Worm (Caenorhabditis elegans): Measurements from ENCODE around the gene ltd-1.

ltd-1 gene

DNA sequence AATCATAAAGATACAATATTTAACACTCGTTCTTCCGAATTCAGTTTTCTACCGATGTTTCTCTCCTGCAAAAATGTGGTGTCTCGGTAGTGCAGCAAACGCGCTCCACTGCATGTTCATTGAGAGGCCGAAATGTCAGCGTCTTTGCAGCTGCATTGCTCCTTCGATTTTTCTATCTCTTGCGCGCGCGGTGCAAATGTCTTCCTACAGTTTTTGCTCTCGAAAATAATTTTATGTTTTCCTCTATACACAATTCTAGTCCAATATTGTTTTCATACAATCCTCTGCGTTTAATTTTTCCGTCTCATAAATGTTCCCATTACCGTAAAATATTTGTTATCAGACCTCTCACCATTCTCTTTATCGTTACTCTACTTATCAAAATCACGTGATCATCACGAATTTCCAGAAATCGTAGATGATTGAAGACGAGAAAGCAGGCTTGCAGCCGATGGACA lies 30.2 kb downstream of the ltd-1 start, which contains the start of gene ufd-2 (continued):
- TF ChIP-seq unc-130 (GFP tag; optimal IDR thresholded peaks at IDR 0.05) (peak; percentile 77), F26F4.8 (GFP tag; conservative IDR thresholded peaks at IDR 0.05) (no peak), F37D6.2 (tag; optimal IDR thresholded peaks at IDR 0.05) (peak; percentile 23), pha-4 (GFP tag; IDR thresholded peaks at IDR 0.05) (peak; percentile 50; the same call in 1 of the 2 replicates), pha-4 (tag; optimal IDR thresholded peaks at IDR 0.05) (peak; percentile 57), aha-1 (tag) (peak; percentile 2), mes-2 (tag; optimal IDR thresholded peaks at IDR 0.05; ENCODE audit: poor library complexity, severe bottlenecking) (peak; percentile 94), hlh-11 (tag; optimal IDR thresholded peaks at IDR 0.05) (peak; percentile 47), dve-1 (tag; optimal IDR thresholded peaks at IDR 0.05; ENCODE audit: insufficient read depth) (peak; percentile 45), fos-1 (tag; optimal IDR thresholded peaks at IDR 0.05) (no peak), F49E8.2 (tag; optimal IDR thresholded peaks at IDR 0.05; ENCODE audit: borderline replicate concordance) (no peak), ces-1 (GFP tag; optimal IDR thresholded peaks at IDR 0.05) (no peak), T20F7.1 (GFP tag; optimal IDR thresholded peaks at IDR 0.05) (peak; percentile 80), rbr-2 (tag; optimal IDR thresholded peaks at IDR 0.05) (peak; percentile 64), pqm-1 (tag; optimal IDR thresholded peaks at IDR 0.05) (peak; percentile 45), nhr-25 (tag; optimal IDR thresholded peaks at IDR 0.05; ENCODE audit: borderline replicate concordance, insufficient read depth) (peak; percentile 31), lsy-2 (tag; optimal IDR thresholded peaks at IDR 0.05) (peak; percentile 10 to 76), hlh-30 (tag; optimal IDR thresholded peaks at IDR 0.05; ENCODE audit: insufficient read depth) (peak; percentile 24), Y105C5A.15 (GFP tag; IDR thresholded peaks at IDR 0.05) (no peak), daf-16 (GFP tag; optimal IDR thresholded peaks at IDR 0.05) (no peak), daf-16 (tag; optimal IDR thresholded peaks at IDR 0.05) (peak; percentile 64)

DNA sequence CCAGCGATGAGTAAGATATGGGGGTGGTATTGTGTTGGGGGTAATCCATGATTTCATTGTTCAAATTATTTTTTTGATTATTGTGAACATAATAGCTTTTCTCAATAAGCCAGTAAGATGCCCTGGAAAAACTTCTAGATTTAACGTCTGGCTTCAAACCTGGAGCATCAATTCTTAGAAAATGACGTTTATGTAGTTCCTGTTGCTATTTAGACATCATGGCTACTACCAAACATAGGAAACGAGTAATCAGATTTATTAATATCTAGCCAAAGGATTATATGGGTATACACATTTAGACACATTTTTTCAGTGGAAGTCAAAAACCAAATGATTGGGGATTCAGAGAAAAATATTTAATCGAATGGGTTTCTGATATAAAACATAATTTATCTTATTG lies 33.0 kb downstream of the ltd-1 start:
- TF ChIP-seq Y48G9A.11 (GFP tag; IDR thresholded peaks at IDR 0.05) (no peak), fos-1 (tag; optimal IDR thresholded peaks at IDR 0.05) (no peak), nhr-11 (tag; optimal IDR thresholded peaks at IDR 0.05) (peak; percentile 9)

DNA sequence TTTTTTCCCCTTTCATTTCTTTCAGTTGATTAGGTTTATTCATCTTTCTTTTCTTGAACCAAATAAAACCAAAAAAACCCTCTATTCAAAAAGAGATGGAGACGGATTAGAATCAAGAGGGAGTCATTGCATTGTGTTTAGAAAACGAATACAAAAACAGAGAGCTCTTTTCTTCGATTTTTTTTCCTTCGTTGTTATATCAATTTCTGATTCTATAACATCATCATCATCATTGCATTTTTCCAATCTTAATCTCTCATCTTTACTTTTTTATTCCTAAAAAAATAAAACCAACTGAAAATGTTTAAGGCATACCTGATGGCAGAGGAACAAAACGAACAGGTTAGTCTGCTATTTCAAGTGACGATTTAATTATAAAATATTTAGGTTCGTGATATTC lies 33.8 kb downstream of the ltd-1 start, which contains the start of gene T05H10.8:
Gene T05H10.8, plus strand, starts transcription at position 301 of the 400 bp plus-strand sequence.
- TF ChIP-seq dmd-8 (GFP tag; IDR thresholded peaks at IDR 0.05) (no peak), pha-4 (GFP tag; IDR thresholded peaks at IDR 0.05) (no peak), pha-4 (tag; optimal IDR thresholded peaks at IDR 0.05) (no peak), T20F7.1 (GFP tag; optimal IDR thresholded peaks at IDR 0.05) (no peak), zip-2 (tag; optimal IDR thresholded peaks at IDR 0.05) (no peak), fos-1 (tag; optimal IDR thresholded peaks at IDR 0.05) (no peak), rbr-2 (tag; optimal IDR thresholded peaks at IDR 0.05) (no peak), nhr-41 (GFP tag; IDR thresholded peaks at IDR 0.05) (no peak), ztf-7 (tag; optimal IDR thresholded peaks at IDR 0.05) (no peak), nhr-77 (tag; optimal IDR thresholded peaks at IDR 0.05) (no peak), Y105C5A.15 (GFP tag; IDR thresholded peaks at IDR 0.05) (no peak)

DNA sequence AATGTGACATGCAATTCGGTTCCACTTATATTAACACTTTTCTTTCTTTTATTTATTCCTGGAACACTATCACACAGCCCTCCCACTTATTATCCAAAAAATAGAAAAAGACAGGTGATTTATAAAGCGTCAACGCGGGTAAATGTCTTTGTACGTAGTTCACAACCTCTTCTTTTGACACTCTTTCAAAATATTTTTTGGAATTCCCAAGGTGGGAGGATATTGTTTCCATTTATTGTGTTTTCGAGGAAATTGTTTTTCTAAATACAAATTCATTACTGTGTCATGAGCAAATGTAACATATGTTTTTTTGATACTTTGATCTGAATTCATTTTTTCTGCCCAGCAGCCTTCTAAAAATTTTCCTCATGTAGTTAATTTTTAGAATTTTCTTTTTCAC lies 34.6 kb downstream of the ltd-1 start:
- no peak for TF ChIP-seq ceh-62 (tag; optimal IDR thresholded peaks at IDR 0.05)

DNA sequence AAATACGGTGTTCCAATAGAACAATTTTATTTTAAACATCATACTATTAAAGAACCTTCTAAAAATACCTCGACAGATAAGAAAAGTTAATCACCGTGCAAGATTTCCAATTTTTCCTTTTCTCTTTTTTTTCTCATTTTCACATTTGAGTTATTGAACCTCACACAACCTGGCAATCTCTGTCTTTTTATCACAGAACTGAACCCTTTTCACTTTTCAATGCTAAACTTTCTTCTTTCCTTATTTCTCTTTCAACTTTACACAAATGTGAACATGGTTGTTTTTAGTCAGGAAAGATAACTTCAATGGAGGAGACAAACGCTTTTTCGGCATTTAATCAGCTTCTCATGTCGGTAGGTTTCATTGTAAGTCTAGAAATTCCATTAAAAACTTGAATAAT lies 39.7 kb downstream of the ltd-1 start, which contains the start of gene T05H10.4:
Gene T05H10.4, plus strand, starts transcription at position 301 of the 400 bp plus-strand sequence.
- TF ChIP-seq php-3 (GFP tag; IDR thresholded peaks at IDR 0.05), result no peak
- no peak for TF ChIP-seq zag-1 (tag; optimal IDR thresholded peaks at IDR 0.05)
- no peak for TF ChIP-seq F10B5.3 (tag; optimal IDR thresholded peaks at IDR 0.05)
- no peak for TF ChIP-seq dve-1 (tag; optimal IDR thresholded peaks at IDR 0.05; ENCODE audit: insufficient read depth)
- TF ChIP-seq unc-39 (tag; optimal IDR thresholded peaks at IDR 0.05), result no peak
- no peak for TF ChIP-seq daf-16 (GFP tag; optimal IDR thresholded peaks at IDR 0.05)
- no peak for TF ChIP-seq daf-16 (tag; optimal IDR thresholded peaks at IDR 0.05)
